Worm (Caenorhabditis elegans) whole organism, L2 larva: ENCODE measurements around the gene nhr-111.

ENCODE experiments used
- F13H6.1 ChIP-seq: sonication (generic microtip); optimal IDR thresholded peaks from 2 replicates; lab custom pipeline; 2016; ENCODE audit warnings: missing genetic modification characterization, missing compliant biosample characterization
- ama-1 ChIP-seq: fragments of 150-350 bp; optimal IDR thresholded peaks from 2 replicates; lab custom pipeline; 2018; ENCODE audit warnings: inconsistent platforms
- blmp-1 ChIP-seq: sonication (generic microtip); optimal IDR thresholded peaks from 2 replicates; lab custom pipeline; 2017; ENCODE audit warnings: missing genetic modification characterization, mild to moderate bottlenecking, missing compliant biosample characterization, antibody characterized with exemption, moderate library complexity; ENCODE audit not compliant: insufficient read depth
- sma-3 ChIP-seq: sonication (generic microtip); optimal IDR thresholded peaks from 2 replicates; lab custom pipeline; 2016; ENCODE audit warnings: missing genetic modification reagents, missing genetic modification characterization, missing compliant biosample characterization

DNA sequence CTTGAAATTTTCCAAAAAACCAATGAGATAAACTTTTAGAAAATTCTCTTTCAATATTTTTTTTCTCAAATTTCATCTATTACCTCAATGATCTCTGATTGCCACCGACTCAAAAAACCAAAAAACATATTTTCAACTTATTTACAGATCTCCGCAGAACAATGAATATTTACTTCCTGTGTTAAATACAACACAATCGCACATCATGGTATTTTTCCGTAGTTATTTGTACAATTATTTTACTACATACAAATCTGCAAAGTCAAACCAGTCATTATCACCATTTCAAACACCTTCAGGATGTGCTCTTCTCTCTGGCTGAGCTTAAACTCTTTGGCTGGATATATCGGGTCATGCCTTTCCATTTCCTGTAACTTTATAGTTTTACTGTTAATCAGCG is 41.3 kb upstream of the nhr-111 start, which contains the start of gene str-108:
- TF ChIP-seq sma-3 (GFP tag; lab: Kevin White, UChicago) (no peak), blmp-1 (tag; lab: Kevin White, UChicago) (no peak), F13H6.1 (tag; lab: Kevin White, UChicago) (no peak), ama-1 (lab: Kevin White, UChicago) (no peak)
